Fruit fly (Drosophila melanogaster): ENCODE results near the gene CG5114.

The CG5114 gene

DNA sequence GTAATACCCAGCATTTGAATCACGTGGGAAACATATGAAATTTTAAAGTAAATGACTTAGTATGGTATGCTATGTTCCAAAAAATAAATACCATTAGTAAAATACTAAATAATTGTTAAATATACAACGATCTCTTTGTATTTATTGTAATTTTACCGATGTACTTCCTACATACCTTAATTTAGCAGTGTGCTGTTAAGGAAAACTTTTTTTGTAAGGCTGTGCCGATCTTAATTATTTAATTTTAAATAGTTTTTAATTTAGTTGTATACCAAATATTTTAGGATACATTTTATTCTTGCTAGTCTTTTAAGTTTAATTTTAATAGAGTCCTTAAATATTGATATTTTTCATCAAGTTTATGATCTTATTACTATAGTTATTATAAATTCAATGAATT, 14.1 kb upstream of the CG5114 start:
- no peak for TF ChIP-seq noc (tag; optimal IDR thresholded peaks at IDR 0.05)

DNA sequence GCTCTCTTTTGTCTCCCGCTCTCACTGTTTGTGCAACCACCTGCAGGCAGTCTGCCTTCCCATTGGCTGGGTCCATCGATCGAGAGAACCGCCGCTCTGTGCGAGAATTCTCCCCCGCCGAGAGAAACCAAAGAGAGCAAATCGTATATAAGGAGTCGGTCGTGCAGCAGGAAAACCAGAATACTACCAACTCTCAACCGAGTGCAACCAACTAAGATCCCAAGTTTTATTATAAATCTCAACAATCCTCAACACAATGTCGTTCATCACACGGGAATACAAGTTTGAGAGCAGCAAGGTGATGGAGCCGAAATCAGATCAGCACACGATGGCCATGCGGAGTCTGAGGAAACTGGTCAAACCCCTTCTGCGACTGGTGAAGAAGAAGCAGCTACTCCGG, 13.5 kb upstream of the CG5114 start, which contains the start of gene Tom:
TSS of gene Tom (plus strand) at position 174 of the 400 bp plus-strand sequence.
- no peak for TF ChIP-seq noc (tag; optimal IDR thresholded peaks at IDR 0.05)

DNA sequence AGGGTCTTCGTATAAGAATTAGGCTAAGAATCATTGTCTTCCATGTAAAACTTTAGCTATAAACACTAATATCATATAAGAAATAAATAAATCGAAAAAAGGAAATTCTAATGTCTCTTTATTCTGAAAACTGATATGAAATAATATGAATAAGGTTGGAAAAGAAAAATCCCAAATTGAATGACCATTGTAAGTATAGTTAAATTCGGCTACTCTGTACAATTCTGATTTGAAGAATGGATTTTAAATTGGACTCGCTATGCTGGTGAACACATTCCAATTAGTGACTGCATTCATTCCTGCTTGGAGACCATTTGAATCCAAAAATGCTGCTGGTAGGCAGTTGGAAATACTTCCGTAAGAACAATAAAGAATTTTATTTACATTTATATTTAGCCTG, 12.4 kb upstream of the CG5114 start:
- no peak for TF ChIP-seq noc (tag; optimal IDR thresholded peaks at IDR 0.05)

DNA sequence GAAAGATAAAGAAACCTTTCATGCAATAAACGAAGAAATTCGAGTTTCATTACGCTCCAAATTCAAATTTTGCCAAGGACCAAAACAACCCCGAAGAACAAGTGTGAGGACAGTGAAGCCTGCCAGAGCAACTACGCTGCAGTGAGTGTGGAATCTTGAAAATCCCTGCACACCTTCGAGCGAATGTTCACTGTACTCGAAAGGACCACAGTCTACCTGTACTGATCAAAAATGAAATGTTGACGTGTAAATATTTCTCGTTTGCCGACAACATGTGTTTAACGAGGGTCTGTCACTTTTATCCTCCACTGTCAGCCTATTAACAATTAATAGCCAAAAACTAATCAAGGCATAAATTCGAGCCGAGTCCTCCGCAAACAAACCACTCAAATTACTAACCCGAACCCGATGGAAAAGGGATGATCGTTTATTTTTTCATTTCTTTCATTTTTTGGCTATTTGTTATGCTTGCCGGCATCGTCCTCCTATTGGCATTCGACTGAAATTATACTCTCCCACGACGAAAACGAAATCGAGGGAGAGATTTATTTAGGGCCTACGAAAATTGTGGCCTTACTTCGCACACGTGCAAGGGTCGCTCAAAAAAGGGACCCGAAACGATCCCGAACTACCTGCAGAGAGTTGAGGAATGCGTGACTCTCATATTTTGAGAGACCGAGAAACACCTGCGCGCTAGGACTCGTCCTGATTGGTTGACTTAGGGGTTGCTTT, 10.6 kb upstream of the CG5114 start:
- TF ChIP-seq noc (tag; optimal IDR thresholded peaks at IDR 0.05), result no peak

DNA sequence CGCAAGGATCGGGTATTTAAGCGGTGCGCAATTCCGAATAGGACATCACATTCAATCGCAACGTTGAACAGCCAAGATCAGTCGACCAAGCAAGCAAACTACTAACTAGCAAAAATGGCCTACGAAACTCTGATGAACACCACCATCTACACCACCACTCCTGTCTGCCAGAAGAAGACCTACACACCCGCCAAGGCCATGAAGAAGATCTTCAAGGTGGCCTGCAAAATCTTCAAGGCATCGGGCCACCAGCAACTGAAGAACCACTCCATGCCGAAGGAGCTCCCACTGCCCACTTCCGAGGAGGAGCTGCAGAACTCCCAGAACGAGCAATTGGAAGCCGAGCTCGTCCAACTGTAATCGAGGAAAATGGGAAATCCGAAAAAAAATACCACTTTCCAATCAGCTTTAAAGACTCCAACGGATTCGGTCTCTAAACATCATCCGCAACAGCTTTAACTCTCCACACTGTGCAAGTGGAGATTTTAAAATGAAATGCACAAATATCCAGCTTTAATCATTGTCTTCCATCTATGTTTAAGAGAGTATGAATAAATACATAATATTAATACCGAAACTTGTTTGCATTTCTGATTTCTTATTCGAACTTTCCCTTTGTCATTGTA, 9.9 kb upstream of the CG5114 start, which contains the start of gene Brd:
TSS of gene Brd (plus strand) at position 43 of the 626 bp plus-strand sequence.
- TF ChIP-seq noc (tag; optimal IDR thresholded peaks at IDR 0.05), result no peak

DNA sequence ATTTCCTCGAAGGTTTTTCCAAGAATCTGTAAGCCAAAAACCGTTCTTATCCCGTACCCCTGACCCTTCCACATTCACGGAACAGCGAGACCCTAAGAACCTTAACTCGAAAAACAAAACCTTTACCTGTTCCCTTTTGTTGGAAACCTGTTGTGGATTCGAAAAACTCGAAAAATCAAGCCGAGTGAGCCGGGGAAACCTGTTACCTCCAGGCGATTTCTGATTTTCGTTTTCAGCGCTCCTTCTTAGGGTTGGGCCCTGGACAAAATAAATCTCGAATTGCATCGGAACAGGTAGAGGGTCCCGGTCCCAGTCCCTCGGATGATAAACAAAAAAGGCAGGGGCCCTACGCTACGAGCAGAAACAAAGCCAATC, 9.4 kb upstream of the CG5114 start:
- no peak for TF ChIP-seq noc (tag; optimal IDR thresholded peaks at IDR 0.05)

DNA sequence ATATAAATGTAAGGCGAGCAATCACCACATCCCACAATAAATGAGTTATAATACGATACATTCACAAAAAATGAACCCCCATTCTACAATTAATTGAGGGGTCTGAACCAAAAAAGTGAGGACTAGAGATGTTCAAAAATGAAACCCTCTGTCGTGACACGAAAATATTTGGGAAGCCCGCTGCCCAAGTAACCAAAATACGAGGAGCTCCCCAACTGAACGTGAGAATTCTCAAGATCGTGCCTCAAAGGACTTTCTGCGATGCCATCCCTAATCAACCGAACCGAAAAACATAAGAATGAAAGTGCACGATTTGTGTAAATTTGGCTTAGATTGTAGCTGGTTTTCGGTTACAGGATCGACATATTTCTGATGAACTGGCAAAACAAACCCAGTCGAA, 8.1 kb upstream of the CG5114 start, which contains the start of gene Ocho:
TSS of gene Ocho (plus strand) at position 336 of the 400 bp plus-strand sequence.
- no peak for TF ChIP-seq noc (tag; optimal IDR thresholded peaks at IDR 0.05)

DNA sequence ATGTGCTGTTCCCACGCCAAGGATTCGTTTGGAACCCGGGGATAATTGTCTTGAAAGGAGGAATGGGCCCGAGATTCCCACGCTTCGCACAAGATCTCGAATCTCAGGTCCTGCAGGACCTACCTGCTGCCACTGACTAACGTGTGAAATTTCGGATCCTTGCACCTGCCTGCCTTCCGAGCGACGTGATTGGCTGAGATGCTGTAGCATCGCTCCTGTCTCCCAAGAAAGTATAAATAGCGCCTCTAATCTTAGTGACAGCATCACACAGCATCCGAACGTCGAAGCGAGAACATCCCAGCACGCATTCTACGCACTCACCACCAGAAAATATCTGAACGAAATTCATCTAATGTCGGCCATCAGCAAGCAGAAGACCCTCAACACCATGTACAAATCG, 7.7 kb upstream of the CG5114 start:
- TF ChIP-seq noc (tag; optimal IDR thresholded peaks at IDR 0.05), result no peak

DNA sequence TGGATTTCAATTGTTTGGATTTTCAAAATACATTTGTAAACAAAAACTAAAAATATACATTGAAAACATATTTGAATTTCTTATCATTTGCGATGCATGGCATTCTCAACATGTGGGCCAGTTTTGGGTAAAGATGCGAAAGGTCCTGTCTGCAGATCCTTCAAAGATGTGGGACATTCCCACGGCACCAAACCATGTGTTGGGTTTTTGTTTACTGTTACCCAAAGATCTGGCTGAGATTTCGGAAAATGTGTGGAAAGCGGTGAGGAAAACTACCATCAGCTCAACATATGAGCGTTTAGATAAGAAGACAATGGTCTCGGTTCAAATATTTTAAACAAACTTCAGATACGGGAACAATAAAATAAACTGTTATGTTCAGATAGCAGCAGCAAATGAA, 6.6 kb upstream of the CG5114 start:
- TF ChIP-seq noc (tag; optimal IDR thresholded peaks at IDR 0.05), result no peak

DNA sequence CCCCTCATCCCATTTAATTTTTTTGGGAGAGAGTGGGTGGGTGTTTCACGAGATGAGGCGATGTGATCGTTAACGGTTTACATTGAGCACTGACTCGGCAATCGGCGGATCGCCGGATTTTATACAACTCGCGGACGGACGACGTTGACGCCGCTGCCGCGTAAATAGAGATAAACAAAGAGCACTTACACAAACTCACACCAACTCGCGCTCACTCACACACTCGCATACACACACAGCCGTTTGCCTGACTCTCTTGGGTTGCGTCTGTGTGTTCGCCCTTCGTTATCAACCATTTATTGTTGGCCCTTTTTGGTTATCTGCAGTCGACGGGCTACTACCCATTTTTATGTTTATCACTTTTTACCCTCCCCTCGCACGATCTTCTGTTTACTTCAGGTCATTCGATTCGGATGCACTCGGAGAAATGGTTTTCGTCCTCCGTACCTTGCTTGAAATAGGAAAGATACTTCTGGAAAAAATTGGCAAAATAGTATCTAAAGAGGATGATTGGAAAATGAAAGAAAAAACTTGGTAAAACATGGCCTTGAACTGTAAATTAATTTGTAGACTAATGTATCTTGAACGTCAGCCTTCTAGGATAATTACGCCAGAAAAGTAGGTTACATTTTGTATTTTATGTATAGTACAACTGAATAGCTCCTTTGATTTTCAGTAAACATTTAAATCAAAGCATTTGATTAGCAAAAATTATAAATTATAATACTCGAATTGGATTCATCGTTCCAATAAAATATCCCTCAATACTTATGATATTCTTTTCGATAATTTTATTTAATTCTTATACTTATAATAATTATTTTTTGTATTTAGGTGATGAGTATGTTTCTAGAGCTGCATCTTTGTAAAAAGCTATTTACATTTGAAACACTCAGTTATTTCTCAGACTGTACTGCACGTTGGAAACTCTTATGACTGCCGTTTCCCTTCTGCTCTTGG, 4.8 kb upstream of the CG5114 start:
- no peak for TF ChIP-seq noc (tag; optimal IDR thresholded peaks at IDR 0.05)

DNA sequence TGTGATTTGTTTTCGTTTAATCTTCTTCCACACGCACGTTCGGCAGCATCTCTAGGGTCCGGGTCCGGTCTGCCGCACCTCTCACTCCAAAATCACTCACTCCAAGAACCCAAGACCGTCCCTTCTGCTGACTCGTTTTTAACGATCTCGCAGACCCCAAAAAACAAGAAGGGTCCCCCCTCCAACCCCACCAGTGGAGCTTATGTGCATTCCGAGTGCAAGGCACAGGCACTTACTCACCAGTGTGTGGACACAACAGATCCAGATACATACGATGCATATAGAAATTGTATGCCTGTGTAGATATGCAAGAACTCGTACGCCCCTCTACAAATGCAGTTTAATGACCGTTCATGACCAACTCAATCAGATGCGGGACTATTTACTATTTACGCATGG, 4.1 kb upstream of the CG5114 start:
- TF ChIP-seq noc (tag; optimal IDR thresholded peaks at IDR 0.05), result no peak

DNA sequence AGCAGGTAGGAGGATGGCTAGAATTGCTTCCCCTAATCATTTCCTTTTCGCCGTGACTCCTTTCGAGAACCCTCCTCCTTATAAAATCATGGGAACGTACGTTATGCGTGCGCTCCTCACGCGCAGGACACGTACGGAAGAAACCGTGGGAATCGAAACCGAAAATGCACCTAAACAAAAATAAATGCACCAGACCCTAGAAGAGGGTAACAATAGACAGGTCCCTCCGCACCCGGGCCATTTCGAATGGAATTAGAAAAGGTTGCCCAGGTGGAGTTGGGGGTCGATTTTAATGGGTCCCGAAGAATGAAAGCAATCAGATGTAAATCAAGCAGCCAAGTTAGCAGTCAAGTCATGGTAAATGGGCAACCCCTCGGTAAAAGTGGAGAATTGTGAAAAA, 3.3 kb upstream of the CG5114 start, which contains the start of gene CG3349:
TSS of gene CG3349 (plus strand) at position 289 of the 400 bp plus-strand sequence.
- no peak for TF ChIP-seq noc (tag; optimal IDR thresholded peaks at IDR 0.05)

DNA sequence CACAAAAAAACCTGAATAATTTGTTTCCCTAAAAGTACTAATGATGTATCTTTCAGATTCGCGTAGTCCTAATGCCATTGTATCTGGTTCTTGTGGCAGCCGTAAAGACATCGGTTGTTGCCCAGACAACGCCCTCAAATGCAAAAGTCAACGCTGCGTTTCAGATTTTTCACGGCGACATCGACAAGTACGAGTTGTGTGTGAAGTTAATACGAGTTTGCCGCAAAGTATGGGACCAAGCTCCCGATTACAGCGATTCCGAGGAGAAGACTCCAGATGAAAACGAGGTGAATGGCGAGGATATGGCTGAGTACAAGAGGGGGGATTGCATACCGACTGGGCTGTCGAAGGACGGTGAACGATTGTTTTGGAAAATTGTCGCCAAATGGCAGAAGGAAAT, 2.6 kb upstream of the CG5114 start:
- TF ChIP-seq noc (tag; optimal IDR thresholded peaks at IDR 0.05), result no peak

DNA sequence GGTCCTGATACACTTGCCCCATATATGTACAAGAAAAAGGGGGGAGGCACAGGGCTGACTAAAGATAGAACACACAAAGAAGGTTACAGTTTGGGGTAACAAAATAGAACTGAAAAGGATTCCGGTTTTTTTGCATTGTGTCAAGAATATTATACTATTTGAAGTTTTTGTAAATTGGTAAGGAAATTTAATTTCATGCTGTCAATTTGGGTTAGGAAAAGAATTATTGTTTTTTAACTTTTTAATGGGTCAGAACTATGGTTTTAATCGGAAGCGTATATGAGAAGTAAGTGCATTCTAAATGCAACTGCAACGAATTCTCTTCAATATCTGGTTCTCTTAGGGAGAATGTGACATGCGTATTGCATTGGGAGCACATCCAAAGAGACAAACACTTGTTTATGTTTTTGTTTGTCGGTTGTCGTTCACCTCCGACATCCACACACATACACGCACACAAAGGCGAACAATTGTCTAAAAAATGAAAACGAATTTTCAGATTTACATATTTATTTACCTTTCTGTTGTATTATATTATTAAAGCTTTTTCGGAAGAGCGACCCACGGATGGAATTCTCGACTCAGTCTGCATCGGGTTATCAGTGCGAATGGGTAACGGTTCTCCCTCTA, 2.0 kb downstream of the CG5114 start, which contains the start of gene mnd:
TSS of gene mnd (plus strand) at position 580 of the 630 bp plus-strand sequence.
- TF ChIP-seq noc (tag; optimal IDR thresholded peaks at IDR 0.05), result no peak

DNA sequence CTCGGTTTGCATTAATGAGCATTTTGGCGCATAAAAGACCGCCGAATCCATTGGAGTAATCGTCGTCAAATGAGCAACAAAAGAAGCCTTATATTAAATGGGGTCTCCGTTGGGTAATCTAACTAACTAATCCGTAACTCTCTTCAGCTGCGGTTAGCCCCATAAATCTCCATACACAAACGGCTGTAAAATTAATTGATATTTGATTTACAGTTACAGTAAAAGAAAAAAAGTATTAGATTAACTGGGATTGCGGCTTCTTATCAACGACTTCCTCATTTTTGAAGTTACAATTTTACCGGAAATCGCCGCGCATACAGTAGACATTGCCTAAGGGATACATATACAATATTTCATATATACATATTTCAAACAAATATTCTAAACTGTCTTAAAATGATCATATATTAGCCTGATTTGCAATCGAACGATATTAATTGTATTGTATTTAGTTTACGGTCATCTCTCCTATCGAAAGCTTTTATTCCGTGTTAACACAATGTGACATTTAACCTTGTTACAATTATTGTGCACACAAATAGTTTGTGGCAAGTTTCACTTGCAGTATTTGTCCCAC, 3.8 kb downstream of the CG5114 start:
- TF ChIP-seq noc (tag; optimal IDR thresholded peaks at IDR 0.05), result no peak

Data from whole organism, larva.